Worm (Caenorhabditis elegans) whole organism, late embryonic: Measurements from ENCODE around the gene T06D8.2.

Experiments
- C08G9.2 ChIP-seq: sonication (generic microtip); optimal IDR thresholded peaks from 2 replicates; lab custom pipeline; 2016; ENCODE audit warnings: mild to moderate bottlenecking, missing genetic modification characterization, moderate library complexity, missing compliant biosample characterization
- C38D4.7 ChIP-seq: fragments of 200-800 bp; sonication (Bioruptor generic); optimal IDR thresholded peaks from 2 replicates; lab custom pipeline; 2018; ENCODE audit warnings: mild to moderate bottlenecking, missing genetic modification characterization, moderate library complexity, missing compliant biosample characterization
- F13H6.1 ChIP-seq: sonication (generic microtip); optimal IDR thresholded peaks from 2 replicates; lab custom pipeline; 2016; ENCODE audit warnings: missing genetic modification characterization, missing compliant biosample characterization
- K09A11.1 ChIP-seq: sonication (generic microtip); optimal IDR thresholded peaks from 2 replicates; lab custom pipeline; 2017; ENCODE audit warnings: antibody characterized with exemption, mild to moderate bottlenecking, missing genetic modification characterization, missing compliant biosample characterization; ENCODE audit not compliant: insufficient read depth
- T23F11.4 ChIP-seq: fragments of 200-800 bp; sonication (Bioruptor generic); optimal IDR thresholded peaks from 2 replicates; lab custom pipeline; 2018; ENCODE audit warnings: mild to moderate bottlenecking, missing genetic modification characterization, missing compliant biosample characterization
- ama-1 ChIP-seq: fragments of 150-350 bp; optimal IDR thresholded peaks from 2 replicates; lab custom pipeline; 2014
- ceh-14 ChIP-seq: sonication (generic microtip); optimal IDR thresholded peaks from 2 replicates; lab custom pipeline; 2016; ENCODE audit warnings: missing genotype, missing genetic modification characterization, missing compliant biosample characterization
- ceh-2 ChIP-seq: sonication (generic microtip); optimal IDR thresholded peaks from 2 replicates; lab custom pipeline; 2016; ENCODE audit warnings: missing genotype, missing genetic modification characterization, missing compliant biosample characterization
- ceh-22 ChIP-seq: sonication (generic microtip); optimal IDR thresholded peaks from 2 replicates; lab custom pipeline; 2017; ENCODE audit warnings: missing biosample characterization, missing genetic modification characterization
- ceh-30 ChIP-seq: fragments of 150-350 bp; optimal IDR thresholded peaks from 2 replicates; lab custom pipeline; 2014; ENCODE audit warnings: missing biosample characterization, missing genetic modification characterization
- ceh-34 ChIP-seq: sonication (generic microtip); optimal IDR thresholded peaks from 2 replicates; lab custom pipeline; 2016; ENCODE audit warnings: mild to moderate bottlenecking, missing genetic modification characterization, missing compliant biosample characterization
- ceh-6 ChIP-seq: fragments of 200-800 bp; sonication (Bioruptor generic); optimal IDR thresholded peaks from 2 replicates; lab custom pipeline; 2018; ENCODE audit warnings: mild to moderate bottlenecking, missing genetic modification characterization, missing compliant biosample characterization
- ceh-9 ChIP-seq: sonication (generic microtip); optimal IDR thresholded peaks from 2 replicates; lab custom pipeline; 2016; ENCODE audit warnings: mild to moderate bottlenecking, missing genetic modification characterization, inconsistent platforms, missing compliant biosample characterization
- che-1 ChIP-seq: sonication (generic microtip); optimal IDR thresholded peaks from 2 replicates; lab custom pipeline; 2016; ENCODE audit warnings: mild to moderate bottlenecking, missing genetic modification characterization, missing compliant biosample characterization
- dmd-4 ChIP-seq: sonication (generic microtip); optimal IDR thresholded peaks from 2 replicates; lab custom pipeline; 2016; ENCODE audit warnings: borderline replicate concordance, missing genetic modification characterization, missing compliant biosample characterization
- dve-1 ChIP-seq: sonication (generic microtip); optimal IDR thresholded peaks from 2 replicates; lab custom pipeline; 2017; ENCODE audit warnings: antibody characterized with exemption, mild to moderate bottlenecking, missing genetic modification characterization, missing compliant biosample characterization
- elt-2 ChIP-seq: sonication (generic microtip); optimal IDR thresholded peaks from 2 replicates; lab custom pipeline; 2016; ENCODE audit warnings: missing genetic modification reagents, missing genetic modification characterization, missing compliant biosample characterization
- elt-4 ChIP-seq: sonication (generic microtip); optimal IDR thresholded peaks from 2 replicates; lab custom pipeline; 2016; ENCODE audit warnings: missing genetic modification characterization, missing compliant biosample characterization
- eyg-1 ChIP-seq: sonication (generic microtip); optimal IDR thresholded peaks from 2 replicates; lab custom pipeline; 2016; ENCODE audit warnings: missing genotype, missing genetic modification characterization, missing compliant biosample characterization
- fkh-10 ChIP-seq: fragments of 150-350 bp; optimal IDR thresholded peaks from 2 replicates; lab custom pipeline; 2014; ENCODE audit warnings: missing biosample characterization, missing genetic modification reagents, missing genetic modification characterization
- gmeb-2 ChIP-seq: sonication (generic microtip); optimal IDR thresholded peaks from 2 replicates; lab custom pipeline; 2016; ENCODE audit warnings: missing genetic modification characterization, inconsistent platforms, missing compliant biosample characterization
- hlh-30 ChIP-seq: sonication (generic microtip); optimal IDR thresholded peaks from 2 replicates; lab custom pipeline; 2017; ENCODE audit warnings: antibody characterized with exemption, missing genetic modification characterization, missing compliant biosample characterization; ENCODE audit not compliant: insufficient read depth
- hlh-6 ChIP-seq: sonication (generic microtip); optimal IDR thresholded peaks from 2 replicates; lab custom pipeline; 2016; ENCODE audit warnings: missing genotype, missing genetic modification characterization, missing compliant biosample characterization
- lin-11 ChIP-seq: fragments of 200-800 bp; sonication (Bioruptor generic); optimal IDR thresholded peaks from 2 replicates; lab custom pipeline; 2018; ENCODE audit warnings: mild to moderate bottlenecking, missing genetic modification characterization, missing compliant biosample characterization
- mec-3 ChIP-seq: sonication (generic microtip); optimal IDR thresholded peaks from 2 replicates; lab custom pipeline; 2016; ENCODE audit warnings: borderline replicate concordance, missing genetic modification characterization, missing compliant biosample characterization
- nfya-1 ChIP-seq: sonication (generic microtip); optimal IDR thresholded peaks from 2 replicates; lab custom pipeline; 2017; ENCODE audit warnings: missing genetic modification characterization, mild to moderate bottlenecking, missing compliant biosample characterization, antibody characterized with exemption, moderate library complexity
- nhr-11 ChIP-seq: fragments of 150-350 bp; optimal IDR thresholded peaks from 2 replicates; lab custom pipeline; 2014; ENCODE audit warnings: missing biosample characterization, missing genetic modification characterization
- nhr-232 ChIP-seq: sonication (generic microtip); optimal IDR thresholded peaks from 2 replicates; lab custom pipeline; 2016; ENCODE audit warnings: missing genetic modification characterization, missing compliant biosample characterization
- npax-4 ChIP-seq: sonication (generic microtip); optimal IDR thresholded peaks from 2 replicates; lab custom pipeline; 2016; ENCODE audit warnings: missing genetic modification characterization, missing compliant biosample characterization
- pha-2 ChIP-seq: sonication (generic microtip); optimal IDR thresholded peaks from 2 replicates; lab custom pipeline; 2017; ENCODE audit warnings: mild to moderate bottlenecking, missing genetic modification characterization, missing compliant biosample characterization
- pha-4 ChIP-seq: fragments of 150-350 bp; optimal IDR thresholded peaks from 2 replicates; lab custom pipeline; 2018; ENCODE audit warnings: missing biosample characterization, missing genetic modification reagents, missing genetic modification characterization
- ref-2 ChIP-seq: sonication (generic microtip); optimal IDR thresholded peaks from 2 replicates; lab custom pipeline; 2016; ENCODE audit warnings: missing genetic modification characterization, missing compliant biosample characterization
- sox-2 ChIP-seq: fragments of 200-800 bp; sonication (Bioruptor generic); IDR thresholded peaks from 2 replicates; pipeline ENCODE4 v1.3.6; 2022; ENCODE audit warnings: missing genetic modification reagents, missing genetic modification characterization, missing compliant biosample characterization
- syd-9 ChIP-seq: sonication (generic microtip); optimal IDR thresholded peaks from 2 replicates; lab custom pipeline; 2016; ENCODE audit warnings: mild to moderate bottlenecking, missing genetic modification characterization, moderate library complexity, missing compliant biosample characterization
- tbx-2 ChIP-seq: sonication (generic microtip); optimal IDR thresholded peaks from 2 replicates; lab custom pipeline; 2016; ENCODE audit warnings: missing genetic modification characterization, missing compliant biosample characterization
- tbx-7 ChIP-seq: sonication (generic microtip); optimal IDR thresholded peaks from 2 replicates; lab custom pipeline; 2016; ENCODE audit warnings: missing genotype, missing genetic modification characterization, missing compliant biosample characterization
- ttx-3 ChIP-seq: sonication (generic microtip); optimal IDR thresholded peaks from 2 replicates; lab custom pipeline; 2016; ENCODE audit warnings: missing genetic modification reagents, missing genetic modification characterization, missing compliant biosample characterization
- unc-55 ChIP-seq: sonication (generic microtip); optimal IDR thresholded peaks from 2 replicates; lab custom pipeline; 2017; ENCODE audit warnings: missing biosample characterization, missing genetic modification reagents, missing genetic modification characterization
- unc-86 ChIP-seq: sonication (generic microtip); optimal IDR thresholded peaks from 2 replicates; lab custom pipeline; 2016; ENCODE audit warnings: missing genetic modification characterization, missing compliant biosample characterization

T06D8.2 gene

DNA sequence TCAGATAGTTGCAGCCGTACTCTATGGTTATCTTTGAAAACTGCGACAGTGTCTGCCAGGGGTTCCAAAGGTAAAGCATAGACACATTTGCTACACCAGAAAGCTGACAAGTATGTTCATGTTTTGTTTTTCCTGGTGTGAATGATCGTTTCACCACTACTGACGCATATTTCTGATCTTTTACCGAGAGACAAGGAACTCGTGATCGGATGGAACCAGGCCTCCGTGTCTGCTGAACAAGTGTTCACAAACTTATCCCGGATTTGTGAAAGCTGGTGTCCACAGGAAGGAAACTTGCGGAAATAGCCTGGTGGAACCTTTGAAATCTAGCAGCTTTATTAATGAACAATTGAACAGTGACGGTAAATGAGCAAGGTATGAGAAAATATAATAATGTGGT is 33.3 kb downstream of the T06D8.2 start:
- no peak for TF ChIP-seq ceh-34 (tag; lab: Kevin White, UChicago)
- no peak for TF ChIP-seq dve-1 (tag; lab: Kevin White, UChicago)
- TF ChIP-seq C38D4.7 (GFP tag; lab: Kevin White, UChicago), result no peak
- TF ChIP-seq fkh-10, result no peak
- no peak for TF ChIP-seq unc-86
- TF ChIP-seq ceh-6 (GFP tag; lab: Kevin White, UChicago), result no peak
- no peak for TF ChIP-seq nhr-11 (tag; lab: Kevin White, UChicago)

DNA sequence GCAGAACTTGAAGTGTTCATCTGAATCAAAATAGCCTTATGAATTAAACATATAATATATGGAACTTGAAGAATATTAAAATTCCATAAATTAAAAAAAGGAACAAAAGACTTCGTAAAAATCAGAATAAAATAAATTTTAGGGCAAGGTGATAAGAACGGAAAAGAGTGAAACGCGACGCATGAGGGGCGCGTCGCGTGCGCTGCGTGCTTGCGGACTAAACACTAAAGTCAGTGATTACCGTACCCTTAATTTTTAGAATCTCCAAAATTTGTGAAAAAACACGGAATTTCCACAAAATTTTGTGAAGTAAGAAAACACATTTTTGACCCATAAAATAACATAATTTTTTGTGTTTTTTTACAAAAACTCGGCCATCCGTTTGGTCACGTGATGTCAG is 34.7 kb downstream of the T06D8.2 start, which contains the start of gene T05B9.1:
T05B9.1 (minus strand) TSS at position 20 of the 400 bp plus-strand sequence.
- no peak for TF ChIP-seq dmd-4 (tag; lab: Kevin White, UChicago)

DNA sequence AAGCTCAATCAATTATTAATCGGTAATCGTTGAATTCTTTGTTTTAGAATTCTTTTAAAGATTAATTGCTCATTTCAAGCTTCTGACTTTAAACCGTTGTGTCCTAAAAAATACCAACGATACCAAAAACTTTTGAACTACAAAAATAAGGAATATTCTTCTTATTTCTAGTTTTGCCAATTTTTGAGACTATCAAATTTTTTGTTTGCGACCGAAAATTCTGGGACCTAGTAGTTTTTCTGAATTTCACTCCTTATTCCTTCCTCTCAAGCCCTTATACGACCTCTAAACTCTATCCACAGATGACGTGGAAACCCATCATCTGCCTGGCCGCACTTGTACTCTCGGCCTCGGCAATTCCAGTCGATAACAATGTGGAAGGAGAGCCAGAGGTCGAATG is 42.3 kb downstream of the T06D8.2 start, which contains the start of gene cut-1:
cut-1 (plus strand) TSS at position 301 of the 400 bp plus-strand sequence.
- TF ChIP-seq ceh-6 (GFP tag; lab: Kevin White, UChicago), result no peak
- TF ChIP-seq mec-3 (tag; lab: Kevin White, UChicago), result no peak
- no peak for TF ChIP-seq elt-2
- no peak for TF ChIP-seq dmd-4 (tag; lab: Kevin White, UChicago)
- TF ChIP-seq K09A11.1 (tag; lab: Kevin White, UChicago), result no peak
- no peak for TF ChIP-seq che-1 (tag; lab: Kevin White, UChicago)
- no peak for TF ChIP-seq pha-2 (tag; lab: Kevin White, UChicago)
- TF ChIP-seq lin-11 (tag; lab: Kevin White, UChicago), result no peak

DNA sequence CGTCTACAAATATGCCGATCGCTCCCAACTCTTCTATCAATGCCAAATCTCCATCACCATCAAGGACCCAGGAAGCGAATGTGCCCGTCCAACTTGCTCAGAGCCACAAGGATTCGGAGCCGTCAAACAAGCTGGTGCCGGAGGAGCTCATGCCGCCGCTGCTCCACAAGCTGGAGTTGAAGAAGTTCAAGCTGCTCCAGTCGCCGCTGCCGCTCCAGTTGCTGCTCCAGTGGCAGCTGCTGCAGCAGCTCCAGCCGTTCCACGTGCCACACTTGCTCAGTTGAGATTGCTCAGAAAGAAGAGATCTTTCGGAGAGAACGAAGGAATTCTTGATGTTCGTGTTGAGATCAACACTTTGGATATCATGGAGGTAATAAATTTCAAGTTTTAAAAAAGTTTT is 44.4 kb downstream of the T06D8.2 start:
- TF ChIP-seq hlh-6 (no peak), F13H6.1 (tag; lab: Kevin White, UChicago) (no peak), lin-11 (tag; lab: Kevin White, UChicago) (no peak), ceh-22 (tag; lab: Kevin White, UChicago) (no peak), gmeb-2 (tag; lab: Kevin White, UChicago) (no peak), sox-2 (GFP tag; lab: Robert Waterston, UW) (no peak), ama-1 (lab: Kevin White, UChicago) (no peak), elt-4 (tag; lab: Kevin White, UChicago) (no peak), T23F11.4 (GFP tag; lab: Kevin White, UChicago) (no peak), ref-2 (no peak), mec-3 (tag; lab: Kevin White, UChicago) (no peak), unc-86 (no peak), C08G9.2 (tag; lab: Kevin White, UChicago) (no peak), npax-4 (tag; lab: Kevin White, UChicago) (no peak), tbx-2 (tag; lab: Kevin White, UChicago) (no peak), ttx-3 (tag; lab: Kevin White, UChicago) (no peak), ceh-9 (no peak), hlh-30 (tag; lab: Kevin White, UChicago) (no peak)
- TF ChIP-seq, all 69 proteins: peak for 0

DNA sequence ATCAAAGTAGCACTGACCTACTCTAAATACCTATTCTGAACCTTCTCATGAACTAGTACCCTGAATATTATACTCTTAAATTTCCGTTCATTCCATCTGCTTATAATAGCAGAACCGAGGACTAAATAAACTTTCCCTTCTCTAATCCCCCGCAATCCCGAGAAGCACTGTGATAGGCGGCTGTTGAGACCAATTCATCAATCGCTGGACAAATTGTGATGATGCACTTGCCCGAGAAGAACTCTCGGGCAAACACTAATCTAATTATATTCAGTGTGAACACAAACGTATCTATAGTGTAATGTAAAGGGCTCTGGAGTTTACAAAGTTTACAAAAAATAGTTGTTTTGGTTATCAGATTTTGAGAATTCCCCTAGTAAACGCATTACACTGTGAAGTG is 48.4 kb downstream of the T06D8.2 start:
- TF ChIP-seq ref-2 (no peak), unc-55 (GFP tag; lab: Kevin White, UChicago) (peak; percentile 59)

DNA sequence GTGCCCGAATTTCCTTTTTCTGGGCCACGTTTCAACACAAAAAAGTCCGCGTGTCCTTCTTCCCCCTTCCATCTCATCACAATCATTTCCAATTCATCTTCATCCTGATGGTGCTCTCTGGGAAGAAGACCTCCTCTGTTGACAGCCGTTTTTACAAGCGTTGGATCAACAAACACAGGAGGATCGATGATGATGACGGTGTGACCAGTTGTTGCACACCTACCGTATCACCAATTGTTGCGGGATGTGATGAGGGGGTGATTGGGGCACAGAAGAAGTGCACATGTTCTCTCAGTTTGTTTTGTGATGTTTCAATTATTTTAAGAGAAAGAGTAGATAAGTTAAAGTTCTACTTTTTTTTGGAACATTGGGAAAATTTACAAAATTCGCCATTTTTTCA is 49.0 kb downstream of the T06D8.2 start:
- TF ChIP-seq nfya-1 (tag; lab: Kevin White, UChicago) (no peak), tbx-7 (tag; lab: Kevin White, UChicago) (no peak), ceh-2 (tag; lab: Kevin White, UChicago) (no peak), eyg-1 (tag; lab: Kevin White, UChicago) (no peak), ceh-34 (tag; lab: Kevin White, UChicago) (no peak), dve-1 (tag; lab: Kevin White, UChicago) (no peak), ceh-30 (no peak), hlh-6 (no peak), nhr-232 (tag; lab: Kevin White, UChicago) (no peak), syd-9 (tag; lab: Kevin White, UChicago) (no peak), lin-11 (tag; lab: Kevin White, UChicago) (no peak), C38D4.7 (GFP tag; lab: Kevin White, UChicago) (no peak), ceh-14 (tag; lab: Kevin White, UChicago) (no peak), pha-4 (tag; lab: Kevin White, UChicago) (no peak)
- TF ChIP-seq, all 69 proteins: peak for 0
